Worm (Caenorhabditis elegans) whole organism, L1 larva: ENCODE results near the gene Y38F2AL.12.

Experiments used
- Y116A8C.19 ChIP-seq: sonication (generic microtip); optimal IDR thresholded peaks from 2 replicates; lab custom pipeline; 2016; ENCODE audit warnings: missing compliant biosample characterization, missing genetic modification characterization, borderline replicate concordance
- elt-3 ChIP-seq, 6 experiments: fragments of 150-350 bp in 1 of 6; sonication (generic microtip); optimal IDR thresholded peaks; 2 replicates each; lab custom pipeline; 2017 to 2018; ENCODE audit warnings: missing biosample characterization in 6 of 6, missing genetic modification characterization in 6 of 6, inconsistent platforms in 1 of 6
- lin-39 ChIP-seq: fragments of 150-350 bp; optimal IDR thresholded peaks from 2 replicates; lab custom pipeline; 2014; ENCODE audit warnings: missing biosample characterization, missing genetic modification reagents, missing genetic modification characterization

- peak in 3 of 6 experiments; percentile 20 to 30 (median 27) for TF ChIP-seq elt-3 (tag; optimal IDR thresholded peaks at IDR 0.05; lab: Kevin White, UChicago)
- TF ChIP-seq lin-39 (tag; lab: Kevin White, UChicago), result no peak
- TF ChIP-seq Y116A8C.19, result no peak
These were observed 423 bp downstream of the Y38F2AL.12 start for ce11 chrIV:2316796-2317195.
